Fruit fly (Drosophila melanogaster): ENCODE measurements around the gene Cpr65Ax1.
A peak's percentile ranks its signal among the peaks of the same experiment; 100 is the strongest.

Cpr65Ax1 gene

dm6 chr3L:6160514-6160913 lies 12.7 kb upstream of the Cpr65Ax1 start, which contains the start of gene Cpr65Az:
Cpr65Az (plus strand) TSS chr3L:6160814.
- no peak for TF ChIP-seq CG12236 (GFP tag; optimal IDR thresholded peaks at IDR 0.05)
- peak; percentile 14 for TF ChIP-seq sens (GFP tag)
- no peak for TF ChIP-seq ash1 (GFP tag; optimal IDR thresholded peaks at IDR 0.05)

- TF ChIP-seq Deaf1 (tag; optimal IDR thresholded peaks at IDR 0.05) (peak; percentile 1), CG10979 (tag; optimal IDR thresholded peaks at IDR 0.05) (peak; percentile 68), grau (tag; optimal IDR thresholded peaks at IDR 0.05) (peak; percentile 23), cad (GFP tag; optimal IDR thresholded peaks at IDR 0.05) (no peak), CG6689 (GFP tag; IDR thresholded peaks at IDR 0.05) (0 out of 2 replicates have a peak, but pooled peaks have one; percentile 5), fd96Cb (tag; optimal IDR thresholded peaks at IDR 0.05) (peak; percentile 1), CG10565 (GFP tag; optimal IDR thresholded peaks at IDR 0.05) (no peak), CG30403 (GFP tag; optimal IDR thresholded peaks at IDR 0.05) (peak; percentile 1), CG17361 (GFP tag; IDR thresholded peaks at IDR 0.05) (peak; percentile 72; the same call in 2 of the 3 replicates), Usf (GFP tag; optimal IDR thresholded peaks at IDR 0.05) (no peak), CG4424 (GFP tag; optimal IDR thresholded peaks at IDR 0.05) (peak; percentile 7), CG3163 (GFP tag; optimal IDR thresholded peaks at IDR 0.05) (no peak), CG18262 (tag; optimal IDR thresholded peaks at IDR 0.05) (peak; percentile 71), dmrt99B (tag; optimal IDR thresholded peaks at IDR 0.05) (peak; percentile 36), nerfin-2 (GFP tag; IDR thresholded peaks at IDR 0.05; ENCODE audit: partially characterized antibody) (no peak), CG31441 (GFP tag; IDR thresholded peaks at IDR 0.05) (peak; percentile 59), trem (tag; optimal IDR thresholded peaks at IDR 0.05) (peak; percentile 16), CG17359 (tag; optimal IDR thresholded peaks at IDR 0.05) (peak; percentile 2), tio (GFP tag; optimal IDR thresholded peaks at IDR 0.05) (no peak), CG15696 (tag; optimal IDR thresholded peaks at IDR 0.05) (peak; percentile 16), CG9727 (GFP tag; optimal IDR thresholded peaks at IDR 0.05) (peak; percentile 23), CG8388 (GFP tag; optimal IDR thresholded peaks at IDR 0.05) (peak; percentile 9), CG10267 (tag; optimal IDR thresholded peaks at IDR 0.05) (peak; percentile 43), CG2712 (tag; optimal IDR thresholded peaks at IDR 0.05) (peak; percentile 65), sens (GFP tag) (peak; percentile 55), Ssrp (tag; optimal IDR thresholded peaks at IDR 0.05) (peak; percentile 33), Sox100B (GFP tag; optimal IDR thresholded peaks at IDR 0.05) (peak; percentile 42), Blimp-1 (GFP tag; optimal IDR thresholded peaks at IDR 0.05) (peak; percentile 40), CG13424 (tag; optimal IDR thresholded peaks at IDR 0.05) (peak; percentile 12), CG12744 (GFP tag; optimal IDR thresholded peaks at IDR 0.05) (no peak), CG7556 (GFP tag; optimal IDR thresholded peaks at IDR 0.05) (peak; percentile 43), lola (GFP tag; optimal IDR thresholded peaks at IDR 0.05) (peak in 1 of 3 experiments; percentile 62), CoRest (tag; optimal IDR thresholded peaks at IDR 0.05) (peak; percentile 26), zfh2 (GFP tag; optimal IDR thresholded peaks at IDR 0.05) (no peak), hbn (GFP tag; IDR thresholded peaks at IDR 0.05; ENCODE audit: partially characterized antibody) (no peak), bsh (GFP tag; optimal IDR thresholded peaks at IDR 0.05) (peak in 1 of 2 experiments; percentile 17), hb (GFP tag; IDR thresholded peaks at IDR 0.05; ENCODE audit: partially characterized antibody) (no peak), ac (GFP tag; optimal IDR thresholded peaks at IDR 0.05) (no peak), Nf-YB (GFP tag; optimal IDR thresholded peaks at IDR 0.05) (no peak), D19A (tag; optimal IDR thresholded peaks at IDR 0.05) (peak; percentile 35), dmrt11E (tag; optimal IDR thresholded peaks at IDR 0.05) (peak; percentile 64), CG14710 (tag; optimal IDR thresholded peaks at IDR 0.05) (peak; percentile 58), Xrp1 (GFP tag; IDR thresholded peaks at IDR 0.05) (peak; percentile 26; the same call in 1 of the 2 replicates), row (GFP tag; IDR thresholded peaks at IDR 0.05) (0 out of 3 replicates have a peak, but pooled peaks have one; percentile 20), CG12391 (tag; optimal IDR thresholded peaks at IDR 0.05) (peak; percentile 47)
Measured at dm6 chr3L:6159863-6160262, 12.1 kb upstream of the Cpr65Ax1 start.
